Fruit fly (Drosophila melanogaster) S2 (cell line): ENCODE measurements around the gene CG11601.

ENCODE experiments used
- CG8478 ChIP-seq: fragments of >200 bp; optimal IDR thresholded peaks from 2 replicates; lab custom pipeline; 2018
- CTCF ChIP-seq, 2 experiments: fragments of >200 bp; optimal IDR thresholded peaks; 2 replicates each; lab custom pipeline; 2018

DNA sequence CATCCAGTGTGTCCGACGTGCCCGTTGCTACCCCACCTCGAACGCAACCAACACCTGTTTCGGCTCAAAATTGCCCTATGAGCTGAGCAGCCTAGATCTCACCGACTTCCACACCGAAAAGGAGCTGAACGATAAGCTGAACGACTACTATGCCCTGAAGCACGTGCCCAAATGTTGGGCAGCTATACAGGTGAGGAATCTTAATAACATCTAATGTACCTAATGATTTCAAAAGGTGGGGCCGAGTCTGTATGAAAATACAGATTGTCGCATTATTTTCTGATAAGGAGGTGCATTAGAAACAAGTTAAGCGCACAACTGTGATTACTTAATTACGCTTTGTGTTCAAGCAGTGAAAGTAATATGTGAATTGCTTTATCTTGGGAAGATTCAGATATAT lies 4.9 kb downstream of the CG11601 start, which contains the start of gene CG17078:
- TF ChIP-seq CTCF (optimal IDR thresholded peaks at IDR 0.05; lab: Kevin White, UChicago) (no peak), CG8478 (no peak)
